Worm (Caenorhabditis elegans) whole organism, L3 larva: ENCODE measurements around the gene nlp-25.

ENCODE experiments used
- nhr-76 ChIP-seq: fragments of 150-350 bp; sonication (generic microtip); optimal IDR thresholded peaks from 5 replicates; lab custom pipeline; 2014; ENCODE audit warnings: missing biosample characterization, missing genetic modification characterization
- zag-1 ChIP-seq: fragments of 150-350 bp; optimal IDR thresholded peaks from 2 replicates; lab custom pipeline; 2014; ENCODE audit warnings: missing biosample characterization, missing genetic modification characterization
- ztf-4 ChIP-seq: fragments of 150-350 bp; optimal IDR thresholded peaks from 2 replicates; lab custom pipeline; 2014; ENCODE audit warnings: missing biosample characterization, missing genetic modification characterization

ce11 chrV:19643015-19643414 is 37.0 kb downstream of the nlp-25 start:
- no peak for TF ChIP-seq nhr-76 (tag; lab: Kevin White, UChicago)
- no peak for TF ChIP-seq zag-1 (tag; lab: Kevin White, UChicago)
- TF ChIP-seq ztf-4 (tag; lab: Kevin White, UChicago): peak; percentile 41
